Fruit fly (Drosophila melanogaster): Measurements from ENCODE around the gene CG14285.

Gene CG14285

dm6 chr3R:19024761-19025160 lies at the start of gene CG14285:
CG14285 (plus strand) TSS chr3R:19025099.
- TF ChIP-seq ttk (optimal IDR thresholded peaks at IDR 0.05), result no peak
- no peak for TF ChIP-seq insv (optimal IDR thresholded peaks at IDR 0.05)
- TF ChIP-seq Myc (optimal IDR thresholded peaks at IDR 0.05), result no peak
- no peak for TF ChIP-seq Sin3A (optimal IDR thresholded peaks at IDR 0.05)
- TF ChIP-seq h (optimal IDR thresholded peaks at IDR 0.05), result no peak
- TF ChIP-seq psq (optimal IDR thresholded peaks at IDR 0.05), result no peak

- TF ChIP-seq insv (optimal IDR thresholded peaks at IDR 0.05) (no peak), Sin3A (optimal IDR thresholded peaks at IDR 0.05) (no peak), ttk (optimal IDR thresholded peaks at IDR 0.05) (no peak), Myc (optimal IDR thresholded peaks at IDR 0.05) (no peak), psq (optimal IDR thresholded peaks at IDR 0.05) (no peak), h (optimal IDR thresholded peaks at IDR 0.05) (no peak)
These were observed 46.2 kb upstream of the CG14285 start, which contains the start of gene euc for dm6 chr3R:18978709-18979108. euc (minus strand) TSS chr3R:18978809.

- TF ChIP-seq insv (optimal IDR thresholded peaks at IDR 0.05) (no peak), Sin3A (optimal IDR thresholded peaks at IDR 0.05) (no peak), psq (optimal IDR thresholded peaks at IDR 0.05) (no peak), h (optimal IDR thresholded peaks at IDR 0.05) (no peak), ttk (optimal IDR thresholded peaks at IDR 0.05) (no peak), Myc (optimal IDR thresholded peaks at IDR 0.05) (no peak)
These were observed 43.9 kb upstream of the CG14285 start, which contains the start of the genes dnk and Smu1 for dm6 chr3R:18980863-18981536. dnk (plus strand) TSS chr3R:18980995. Smu1 (minus strand) TSS chr3R:18981324.

- TF ChIP-seq h (optimal IDR thresholded peaks at IDR 0.05) (no peak), psq (optimal IDR thresholded peaks at IDR 0.05) (no peak), Sin3A (optimal IDR thresholded peaks at IDR 0.05) (no peak), ttk (optimal IDR thresholded peaks at IDR 0.05) (no peak), Myc (optimal IDR thresholded peaks at IDR 0.05) (no peak), insv (optimal IDR thresholded peaks at IDR 0.05) (no peak)
These were observed 41.2 kb upstream of the CG14285 start, which contains the start of the genes snRNP-U1-C and gukh for dm6 chr3R:18983614-18984185. snRNP-U1-C (minus strand) TSS chr3R:18983650. gukh (plus strand) TSS chr3R:18984025.

- TF ChIP-seq h (optimal IDR thresholded peaks at IDR 0.05) (no peak), psq (optimal IDR thresholded peaks at IDR 0.05) (no peak), insv (optimal IDR thresholded peaks at IDR 0.05) (no peak), Sin3A (optimal IDR thresholded peaks at IDR 0.05) (no peak), Myc (optimal IDR thresholded peaks at IDR 0.05) (no peak), ttk (optimal IDR thresholded peaks at IDR 0.05) (no peak)
These were observed 39.6 kb upstream of the CG14285 start for dm6 chr3R:18985114-18985785.

dm6 chr3R:18986089-18986887 lies 38.6 kb upstream of the CG14285 start:
- no peak for TF ChIP-seq Myc (optimal IDR thresholded peaks at IDR 0.05)
- no peak for TF ChIP-seq Sin3A (optimal IDR thresholded peaks at IDR 0.05)
- TF ChIP-seq ttk (optimal IDR thresholded peaks at IDR 0.05), result no peak
- TF ChIP-seq h (optimal IDR thresholded peaks at IDR 0.05), result no peak

dm6 chr3R:18987428-18988416 lies 37.2 kb upstream of the CG14285 start:
- no peak for TF ChIP-seq Myc (optimal IDR thresholded peaks at IDR 0.05)
- no peak for TF ChIP-seq psq (optimal IDR thresholded peaks at IDR 0.05)
- no peak for TF ChIP-seq Sin3A (optimal IDR thresholded peaks at IDR 0.05)
- no peak for TF ChIP-seq h (optimal IDR thresholded peaks at IDR 0.05)
- no peak for TF ChIP-seq ttk (optimal IDR thresholded peaks at IDR 0.05)
- TF ChIP-seq insv (optimal IDR thresholded peaks at IDR 0.05), result no peak

- TF ChIP-seq Sin3A (optimal IDR thresholded peaks at IDR 0.05), result no peak
- TF ChIP-seq Myc (optimal IDR thresholded peaks at IDR 0.05), result no peak
- no peak for TF ChIP-seq psq (optimal IDR thresholded peaks at IDR 0.05)
- no peak for TF ChIP-seq insv (optimal IDR thresholded peaks at IDR 0.05)
- TF ChIP-seq ttk (optimal IDR thresholded peaks at IDR 0.05), result no peak
- TF ChIP-seq h (optimal IDR thresholded peaks at IDR 0.05), result no peak
These were observed 35.7 kb upstream of the CG14285 start for dm6 chr3R:18988957-18989818.

- TF ChIP-seq insv (optimal IDR thresholded peaks at IDR 0.05) (no peak), psq (optimal IDR thresholded peaks at IDR 0.05) (no peak), ttk (optimal IDR thresholded peaks at IDR 0.05) (no peak), Myc (optimal IDR thresholded peaks at IDR 0.05) (no peak), h (optimal IDR thresholded peaks at IDR 0.05) (no peak), Sin3A (optimal IDR thresholded peaks at IDR 0.05) (no peak)
These were observed 35.1 kb upstream of the CG14285 start for dm6 chr3R:18989819-18990137.

- TF ChIP-seq insv (optimal IDR thresholded peaks at IDR 0.05) (no peak), h (optimal IDR thresholded peaks at IDR 0.05) (no peak), Myc (optimal IDR thresholded peaks at IDR 0.05) (no peak), Sin3A (optimal IDR thresholded peaks at IDR 0.05) (no peak), ttk (optimal IDR thresholded peaks at IDR 0.05) (no peak), psq (optimal IDR thresholded peaks at IDR 0.05) (no peak)
These were observed 34.4 kb upstream of the CG14285 start for dm6 chr3R:18990514-18990913.
